Worm (Caenorhabditis elegans): ENCODE results near the gene ceh-57.

Gene ceh-57

DNA sequence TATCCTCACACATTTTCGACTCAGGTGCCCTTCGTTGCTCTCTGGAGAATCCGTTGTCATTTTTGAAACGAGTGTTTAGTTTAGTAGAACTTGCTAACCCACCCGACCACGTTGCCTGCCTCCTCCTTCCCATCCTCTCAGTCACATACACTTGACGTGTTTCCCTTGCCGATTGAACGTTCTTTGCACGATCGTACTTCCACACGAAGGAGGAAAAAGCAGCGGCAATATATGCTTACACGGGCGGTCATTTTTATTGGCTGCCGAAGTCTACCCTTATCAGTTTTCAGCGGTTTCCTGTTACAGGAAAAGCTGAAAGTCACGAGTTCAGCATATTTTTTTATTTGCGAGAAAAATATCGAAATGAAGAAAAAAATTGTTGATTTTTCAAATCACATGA, 22.7 kb upstream of the ceh-57 start (continued):
- TF ChIP-seq lin-54 (GFP tag; optimal IDR thresholded peaks at IDR 0.05) (peak; percentile 32), ceh-91 (GFP tag; IDR thresholded peaks at IDR 0.05) (no peak), atf-7 (tag; optimal IDR thresholded peaks at IDR 0.05) (peak; percentile 36), xnd-1 (tag; optimal IDR thresholded peaks at IDR 0.05) (no peak), rpc-1 (optimal IDR thresholded peaks at IDR 0.05) (no peak), rpc-1 (tag; optimal IDR thresholded peaks at IDR 0.05) (no peak), sptf-2 (GFP tag; optimal IDR thresholded peaks at IDR 0.05) (no peak), Y56A3A.18 (GFP tag; IDR thresholded peaks at IDR 0.05) (no peak), Y79H2A.3 (GFP tag; conservative IDR thresholded peaks at IDR 0.05) (no peak), ceh-40 (GFP tag; IDR thresholded peaks at IDR 0.05) (no peak), B0261.1 (tag; optimal IDR thresholded peaks at IDR 0.05) (no peak), lsy-27 (tag; optimal IDR thresholded peaks at IDR 0.05; ENCODE audit: borderline replicate concordance, insufficient read depth) (no peak), ceh-100 (GFP tag; IDR thresholded peaks at IDR 0.05) (no peak), cebp-2 (GFP tag; IDR thresholded peaks at IDR 0.05) (0 out of 2 replicates have a peak, but pooled peaks have one; percentile 81), nfya-2 (GFP tag; IDR thresholded peaks at IDR 0.05) (no peak), ztf-3 (GFP tag; optimal IDR thresholded peaks at IDR 0.05) (no peak), akir-1 (GFP tag; optimal IDR thresholded peaks at IDR 0.05) (no peak), dpl-1 (GFP tag; optimal IDR thresholded peaks at IDR 0.05) (no peak), ceh-58 (GFP tag; IDR thresholded peaks at IDR 0.05) (no peak), sdz-38 (tag; optimal IDR thresholded peaks at IDR 0.05) (no peak), ztf-18 (tag; optimal IDR thresholded peaks at IDR 0.05) (no peak), hmg-1.2 (GFP tag; IDR thresholded peaks at IDR 0.05) (no peak), sea-2 (GFP tag; IDR thresholded peaks at IDR 0.05) (no peak), nhr-27 (tag; optimal IDR thresholded peaks at IDR 0.05) (no peak), hmg-20 (GFP tag; IDR thresholded peaks at IDR 0.05) (no peak), F49E8.2 (tag; optimal IDR thresholded peaks at IDR 0.05; ENCODE audit: insufficient read depth) (no peak), unc-130 (GFP tag; optimal IDR thresholded peaks at IDR 0.05) (no peak), ztf-28 (GFP tag; IDR thresholded peaks at IDR 0.05) (no peak), aptf-2 (GFP tag; conservative IDR thresholded peaks at IDR 0.05) (no peak), ccch-3 (GFP tag; optimal IDR thresholded peaks at IDR 0.05) (no peak), egl-18 (GFP tag; IDR thresholded peaks at IDR 0.05) (no peak), attf-5 (GFP tag; optimal IDR thresholded peaks at IDR 0.05) (peak; percentile 23), unc-62 (GFP tag; optimal IDR thresholded peaks at IDR 0.05) (no peak), mxl-1 (tag; optimal IDR thresholded peaks at IDR 0.05) (no peak), let-526 (GFP tag; IDR thresholded peaks at IDR 0.05) (peak; percentile 56; the same call in 1 of the 2 replicates), K11D2.4 (GFP tag; IDR thresholded peaks at IDR 0.05) (no peak), nfyb-1 (GFP tag; IDR thresholded peaks at IDR 0.05) (peak; percentile 83; the same call in 1 of the 2 replicates), rcor-1 (GFP tag; IDR thresholded peaks at IDR 0.05) (no peak), B0035.1 (tag; optimal IDR thresholded peaks at IDR 0.05) (no peak)

DNA sequence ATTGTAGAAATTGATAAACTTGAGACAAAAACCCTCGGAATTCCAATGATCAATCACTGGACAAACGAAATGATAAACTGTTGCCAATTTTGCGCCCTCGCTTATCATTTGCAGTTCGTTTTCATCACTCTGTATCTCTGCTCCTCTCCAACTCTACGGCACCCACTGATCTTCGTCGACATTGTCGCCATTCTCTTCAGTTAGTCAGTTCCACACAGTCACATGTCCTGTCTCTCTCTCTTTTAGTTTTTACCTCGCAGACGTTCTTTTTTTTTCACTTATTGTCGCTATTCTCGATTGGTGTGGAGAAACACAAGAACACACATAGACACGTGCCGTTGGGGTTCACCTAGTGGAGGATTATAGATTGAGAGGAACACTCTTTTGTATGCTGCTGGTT, 21.9 kb upstream of the ceh-57 start:
- TF ChIP-seq C06A6.2 (GFP tag; conservative IDR thresholded peaks at IDR 0.05) (peak; percentile 45; the same call in 1 of the 2 replicates), repo-1 (tag; optimal IDR thresholded peaks at IDR 0.05) (no peak), fkh-3 (tag; optimal IDR thresholded peaks at IDR 0.05) (no peak), akir-1 (GFP tag; optimal IDR thresholded peaks at IDR 0.05) (no peak), F52B5.7 (tag; optimal IDR thresholded peaks at IDR 0.05) (no peak), ceh-58 (GFP tag; IDR thresholded peaks at IDR 0.05) (no peak), snpc-3.4 (tag; optimal IDR thresholded peaks at IDR 0.05) (no peak), F37B4.10 (GFP tag; IDR thresholded peaks at IDR 0.05) (no peak), hlh-12 (tag; optimal IDR thresholded peaks at IDR 0.05) (no peak), nhr-80 (tag; optimal IDR thresholded peaks at IDR 0.05) (peak; percentile 88), nfyb-1 (GFP tag; IDR thresholded peaks at IDR 0.05) (peak; percentile 75; the same call in 1 of the 2 replicates), lsl-1 (GFP tag; optimal IDR thresholded peaks at IDR 0.05) (no peak), ztf-22 (GFP tag; optimal IDR thresholded peaks at IDR 0.05) (peak; percentile 88), ztf-6 (GFP tag; IDR thresholded peaks at IDR 0.05) (no peak), gei-17 (GFP tag; optimal IDR thresholded peaks at IDR 0.05) (peak; percentile 6), T26A5.8 (tag; optimal IDR thresholded peaks at IDR 0.05) (no peak), rcor-1 (GFP tag; IDR thresholded peaks at IDR 0.05) (0 out of 2 replicates have a peak, but pooled peaks have one; percentile 6)

Measured in whole organism, young adult.